Worm (Caenorhabditis elegans) whole organism, L1 larva: ENCODE data around the gene glr-8.

ENCODE experiments used
- pqm-1 ChIP-seq: sonication (generic microtip); optimal IDR thresholded peaks from 3 replicates; lab custom pipeline; 2017; ENCODE audit warnings: missing biosample characterization, missing genetic modification characterization
- snpc-4 ChIP-seq: fragments of 150-350 bp; optimal IDR thresholded peaks from 2 replicates; lab custom pipeline; 2014; ENCODE audit warnings: missing biosample characterization, missing genetic modification characterization
- ztf-4 ChIP-seq: fragments of 150-350 bp; optimal IDR thresholded peaks from 2 replicates; lab custom pipeline; 2014; ENCODE audit warnings: missing biosample characterization, missing genetic modification characterization

ce11 chrX:6551073-6551652, 45.4 kb downstream of the glr-8 start:
- TF ChIP-seq pqm-1 (no peak), ztf-4 (tag; lab: Kevin White, UChicago) (no peak), snpc-4 (tag; lab: Kevin White, UChicago) (no peak)
